Worm (Caenorhabditis elegans) whole organism, midembryonic: Measurements from ENCODE around the gene twk-12.

Experiments used
- T22C8.4 ChIP-seq: fragments of 200-800 bp; sonication (Bioruptor generic); IDR thresholded peaks from 2 replicates; pipeline ENCODE4 v1.3.6; 2022; ENCODE audit warnings: missing genetic modification characterization, missing compliant biosample characterization
- flt-1 ChIP-seq: fragments of 200-800 bp; sonication (Bioruptor generic); IDR thresholded peaks from 2 replicates; pipeline ENCODE4 v1.3.6; 2022; ENCODE audit warnings: missing genetic modification characterization, missing compliant biosample characterization
- klf-2 ChIP-seq: fragments of 200-800 bp; sonication (Bioruptor generic); conservative IDR thresholded peaks from 2 replicates; pipeline ENCODE4 v1.3.6; 2022; ENCODE audit warnings: missing genetic modification reagents, missing genetic modification characterization, missing compliant biosample characterization
- med-1 ChIP-seq: sonication (generic microtip); optimal IDR thresholded peaks from 2 replicates; lab custom pipeline; 2017; ENCODE audit warnings: missing genetic modification characterization, mild to moderate bottlenecking, missing compliant biosample characterization, antibody characterized with exemption, missing genetic modification reagents; ENCODE audit not compliant: insufficient read depth
- ref-1 ChIP-seq: fragments of 200-800 bp; sonication (Bioruptor generic); conservative IDR thresholded peaks from 2 replicates; pipeline ENCODE4 v1.3.6; 2022; ENCODE audit warnings: missing genetic modification reagents, missing genetic modification characterization, missing compliant biosample characterization
- ztf-23 ChIP-seq: fragments of 200-800 bp; sonication (Bioruptor generic); IDR thresholded peaks from 2 replicates; pipeline ENCODE4 v1.3.6; 2022; ENCODE audit warnings: missing genetic modification reagents, missing genetic modification characterization, missing compliant biosample characterization
- ztf-29 ChIP-seq: fragments of 200-800 bp; sonication (Bioruptor generic); IDR thresholded peaks from 2 replicates; pipeline ENCODE4 v1.3.6; 2022; ENCODE audit warnings: missing genetic modification reagents, missing genetic modification characterization, missing compliant biosample characterization

ce11 chrV:10712608-10712900 is 45.2 kb downstream of the twk-12 start:
- no peak for TF ChIP-seq flt-1 (GFP tag; lab: Robert Waterston, UW)
- TF ChIP-seq ztf-29 (GFP tag; lab: Robert Waterston, UW), result no peak
- no peak for TF ChIP-seq ztf-23
- TF ChIP-seq ref-1 (GFP tag; lab: Robert Waterston, UW), result no peak
- TF ChIP-seq T22C8.4 (GFP tag; lab: Robert Waterston, UW), result no peak
- TF ChIP-seq klf-2 (GFP tag; lab: Robert Waterston, UW), result no peak
- TF ChIP-seq med-1 (GFP tag; lab: Kevin White, UChicago), result no peak
